Fruit fly (Drosophila melanogaster) whole organism, embryonic: ENCODE measurements around the gene CG2747.

Experiments
- Abd-B ChIP-seq: fragments of 200-800 bp; sonication (Bioruptor generic); optimal IDR thresholded peaks from 2 replicates; lab custom pipeline; 2018; ENCODE audit warnings: missing biosample characterization, mild to moderate bottlenecking, missing genetic modification characterization, moderate library complexity
- BEAF-32 ChIP-seq: fragments of 200-800 bp; sonication (Bioruptor generic); optimal IDR thresholded peaks from 3 replicates; lab custom pipeline; 2017; ENCODE audit warnings: missing biosample characterization, missing genetic modification characterization, mild to moderate bottlenecking, moderate library complexity, missing genetic modification reagents
- Bdp1 ChIP-seq: fragments of 200-800 bp; sonication (Bioruptor generic); optimal IDR thresholded peaks from 3 replicates; lab custom pipeline; 2016; ENCODE audit warnings: missing biosample characterization, missing genetic modification characterization
- Bgb ChIP-seq: fragments of 200-800 bp; sonication (Bioruptor generic); IDR thresholded peaks from 2 replicates; pipeline ENCODE4 v1.3.6; 2022; ENCODE audit warnings: missing biosample characterization, missing genetic modification characterization; ENCODE audit not compliant: partially characterized antibody
- C15 ChIP-seq: fragments of 200-800 bp; sonication (Bioruptor generic); IDR thresholded peaks from 3 replicates; pipeline ENCODE4 v1.3.6; 2022; ENCODE audit warnings: missing biosample characterization, missing genetic modification characterization
- CG1024 ChIP-seq: fragments of 200-800 bp; sonication (Bioruptor generic); IDR thresholded peaks from 2 replicates; pipeline ENCODE4 v1.3.6; 2022; ENCODE audit warnings: missing biosample characterization, missing genetic modification characterization
- CG10462 ChIP-seq: fragments of 200-800 bp; sonication (Bioruptor generic); optimal IDR thresholded peaks from 2 replicates; lab custom pipeline; 2016; ENCODE audit warnings: missing biosample characterization, missing genetic modification characterization
- CG11696 ChIP-seq: fragments of 200-800 bp; sonication (Bioruptor generic); IDR thresholded peaks from 2 replicates; pipeline ENCODE4 v1.3.6; 2022; ENCODE audit warnings: missing biosample characterization, missing genetic modification characterization
- CG13894 ChIP-seq: fragments of 200-800 bp; sonication (Bioruptor generic); optimal IDR thresholded peaks from 3 replicates; lab custom pipeline; 2018; ENCODE audit warnings: missing biosample characterization, mild to moderate bottlenecking, missing genetic modification characterization, moderate library complexity
- CG14050 ChIP-seq: fragments of 200-800 bp; sonication (Bioruptor generic); IDR thresholded peaks from 3 replicates; pipeline ENCODE4 v1.3.6; 2022; ENCODE audit warnings: missing biosample characterization, missing genetic modification characterization
- CG15514 ChIP-seq: fragments of 200-800 bp; sonication (Bioruptor generic); optimal IDR thresholded peaks from 3 replicates; lab custom pipeline; 2017; ENCODE audit warnings: missing biosample characterization, missing genetic modification characterization, mild to moderate bottlenecking, moderate library complexity, missing genetic modification reagents
- CG15601 ChIP-seq: fragments of 200-800 bp; sonication (Bioruptor generic); optimal IDR thresholded peaks from 3 replicates; lab custom pipeline; 2019; ENCODE audit warnings: missing biosample characterization, mild to moderate bottlenecking, missing genetic modification characterization, moderate library complexity
- CG16779 ChIP-seq: fragments of 200-800 bp; sonication (Bioruptor generic); IDR thresholded peaks from 2 replicates; pipeline ENCODE4 v1.3.6; 2022; ENCODE audit warnings: missing biosample characterization, missing genetic modification characterization
- CG17186 ChIP-seq: fragments of 200-800 bp; sonication (Bioruptor generic); optimal IDR thresholded peaks from 3 replicates; lab custom pipeline; 2017; ENCODE audit warnings: missing biosample characterization, missing genetic modification reagents, missing genetic modification characterization
- CG2120 ChIP-seq: fragments of 200-800 bp; sonication (Bioruptor generic); optimal IDR thresholded peaks from 3 replicates; lab custom pipeline; 2016; ENCODE audit warnings: missing biosample characterization, missing genetic modification characterization
- CG3838 ChIP-seq: fragments of 200-800 bp; sonication (Bioruptor generic); optimal IDR thresholded peaks from 3 replicates; lab custom pipeline; 2016; ENCODE audit warnings: missing biosample characterization, missing genetic modification characterization
- CG3847 ChIP-seq: fragments of 200-800 bp; sonication (Bioruptor generic); IDR thresholded peaks from 2 replicates; pipeline ENCODE4 v1.3.6; 2022; ENCODE audit warnings: missing biosample characterization, missing genetic modification characterization
- CG4282 ChIP-seq: fragments of 200-800 bp; sonication (Bioruptor generic); optimal IDR thresholded peaks from 2 replicates; lab custom pipeline; 2016; ENCODE audit warnings: missing biosample characterization, missing genetic modification characterization
- CG7786 ChIP-seq: fragments of 200-800 bp; sonication (Bioruptor generic); optimal IDR thresholded peaks from 2 replicates; lab custom pipeline; 2016; ENCODE audit warnings: missing biosample characterization, missing genetic modification characterization
- CG8281 ChIP-seq: fragments of 200-800 bp; sonication (Bioruptor generic); optimal IDR thresholded peaks from 2 replicates; lab custom pipeline; 2018; ENCODE audit warnings: missing biosample characterization, mild to moderate bottlenecking, missing genetic modification characterization, moderate library complexity
- Dp ChIP-seq: fragments of 200-800 bp; sonication (Bioruptor generic); optimal IDR thresholded peaks from 2 replicates; lab custom pipeline; 2018; ENCODE audit warnings: missing biosample characterization, mild to moderate bottlenecking, missing genetic modification characterization, moderate library complexity
- Dref ChIP-seq: fragments of 200-800 bp; sonication (Bioruptor generic); IDR thresholded peaks from 2 replicates; pipeline ENCODE4 v1.3.6; 2022; ENCODE audit warnings: missing biosample characterization, missing genetic modification characterization
- E2f2 ChIP-seq: fragments of 200-800 bp; sonication (Bioruptor generic); IDR thresholded peaks from 2 replicates; pipeline ENCODE4 v1.3.6; 2022; ENCODE audit warnings: missing biosample characterization, missing genetic modification characterization
- Gsc ChIP-seq: fragments of 200-800 bp; sonication (Bioruptor generic); IDR thresholded peaks from 2 replicates; pipeline ENCODE4 v1.3.6; 2022; ENCODE audit warnings: missing biosample characterization, missing genetic modification characterization
- HLH54F ChIP-seq: fragments of 200-800 bp; sonication (Bioruptor generic); optimal IDR thresholded peaks from 3 replicates; lab custom pipeline; 2016; ENCODE audit warnings: missing biosample characterization, missing genetic modification characterization
- HmgZ ChIP-seq: fragments of 200-800 bp; sonication (Bioruptor generic); optimal IDR thresholded peaks from 2 replicates; lab custom pipeline; 2018; ENCODE audit warnings: missing biosample characterization, mild to moderate bottlenecking, missing genetic modification characterization
- Hmx ChIP-seq: fragments of 200-800 bp; sonication (Bioruptor generic); optimal IDR thresholded peaks from 2 replicates; lab custom pipeline; 2016; ENCODE audit warnings: missing biosample characterization, missing genetic modification characterization
- Med ChIP-seq: fragments of 200-800 bp; sonication (Bioruptor generic); peaks from one replicate; lab custom pipeline; 2016; ENCODE audit warnings: missing biosample characterization, missing genetic modification characterization, mild to moderate bottlenecking, inconsistent platforms, moderate library complexity
- Nf-YC ChIP-seq: fragments of 200-800 bp; optimal IDR thresholded peaks from 3 replicates; lab custom pipeline; 2019; ENCODE audit warnings: missing biosample characterization, mild to moderate bottlenecking, missing genetic modification characterization, moderate library complexity
- ap ChIP-seq: fragments of 200-800 bp; sonication (Bioruptor generic); IDR thresholded peaks from 2 replicates; pipeline ENCODE4 v1.3.6; 2022; ENCODE audit warnings: missing biosample characterization, missing genetic modification characterization
- ash1 ChIP-seq: fragments of 200-800 bp; sonication (Bioruptor generic); optimal IDR thresholded peaks from 2 replicates; lab custom pipeline; 2018; ENCODE audit warnings: missing biosample characterization, mild to moderate bottlenecking, missing genetic modification characterization
- bbx ChIP-seq: fragments of 200-800 bp; sonication (Bioruptor generic); IDR thresholded peaks from 2 replicates; pipeline ENCODE4 v1.3.6; 2022; ENCODE audit warnings: missing biosample characterization, missing genetic modification characterization; ENCODE audit not compliant: partially characterized antibody
- chm ChIP-seq: fragments of 200-800 bp; sonication (Bioruptor generic); IDR thresholded peaks from 2 replicates; pipeline ENCODE4 v1.3.6; 2022; ENCODE audit warnings: missing biosample characterization, missing genetic modification characterization
- croc ChIP-seq: fragments of 200-800 bp; sonication (Bioruptor generic); conservative IDR thresholded peaks from 3 replicates; pipeline ENCODE4 v1.3.6; 2022; ENCODE audit warnings: missing biosample characterization, missing genetic modification characterization
- eve ChIP-seq, 2 experiments: fragments of >200 bp; optimal IDR thresholded peaks; 2 replicates each; lab custom pipeline; 2017; ENCODE audit warnings: missing biosample characterization in 2 of 2, missing genetic modification characterization in 2 of 2
- gfzf ChIP-seq: fragments of 200-800 bp; sonication (Bioruptor generic); optimal IDR thresholded peaks from 2 replicates; lab custom pipeline; 2016; ENCODE audit warnings: missing biosample characterization, mild to moderate bottlenecking, missing genetic modification characterization, moderate library complexity
- grn ChIP-seq: fragments of 200-800 bp; sonication (Bioruptor generic); optimal IDR thresholded peaks from 3 replicates; lab custom pipeline; 2017; ENCODE audit warnings: missing biosample characterization, missing genetic modification characterization
- gsb-n ChIP-seq: fragments of 200-800 bp; sonication (Bioruptor generic); optimal IDR thresholded peaks from 3 replicates; lab custom pipeline; 2018; ENCODE audit warnings: missing biosample characterization, mild to moderate bottlenecking, missing genetic modification characterization
- inv ChIP-seq: fragments of 200-800 bp; sonication (Bioruptor generic); IDR thresholded peaks from 2 replicates; pipeline ENCODE4 v1.3.6; 2022; ENCODE audit warnings: missing biosample characterization, missing genetic modification characterization; ENCODE audit not compliant: partially characterized antibody
- lilli ChIP-seq: fragments of 200-800 bp; sonication (Bioruptor generic); optimal IDR thresholded peaks from 3 replicates; lab custom pipeline; 2016; ENCODE audit warnings: missing biosample characterization, missing genetic modification characterization
- lov ChIP-seq, 2 experiments: fragments of 200-800 bp in 1 of 2; fragments of >200 bp in 1 of 2; sonication (Bioruptor generic) in 1 of 2; IDR thresholded peaks in 1 of 2; optimal IDR thresholded peaks in 1 of 2; 2 replicates in 1 of 2; 3 replicates in 1 of 2; pipeline versions ENCODE4 v1.3.6 to Lab custom; 2017 to 2022; ENCODE audit warnings: missing biosample characterization in 1 of 2, missing genetic modification characterization in 1 of 2
- nerfin-1 ChIP-seq: fragments of 200-800 bp; sonication (Bioruptor generic); optimal IDR thresholded peaks from 3 replicates; lab custom pipeline; 2019; ENCODE audit warnings: missing biosample characterization, mild to moderate bottlenecking, missing genetic modification characterization, moderate library complexity
- nerfin-2 ChIP-seq: fragments of 200-800 bp; sonication (Bioruptor generic); IDR thresholded peaks from 2 replicates; pipeline ENCODE4 v1.3.6; 2022; ENCODE audit warnings: missing biosample characterization, missing genetic modification characterization; ENCODE audit not compliant: partially characterized antibody
- nom ChIP-seq: fragments of 200-800 bp; sonication (Bioruptor generic); optimal IDR thresholded peaks from 2 replicates; lab custom pipeline; 2017; ENCODE audit warnings: missing biosample characterization, missing genetic modification characterization, mild to moderate bottlenecking, moderate library complexity, missing genetic modification reagents
- oc ChIP-seq: fragments of 200-800 bp; sonication (Bioruptor generic); optimal IDR thresholded peaks from 2 replicates; lab custom pipeline; 2018; ENCODE audit warnings: missing biosample characterization, mild to moderate bottlenecking, missing genetic modification characterization, moderate library complexity
- psq ChIP-seq: fragments of 200-800 bp; sonication (Bioruptor generic); optimal IDR thresholded peaks from 2 replicates; lab custom pipeline; 2017; ENCODE audit warnings: missing biosample characterization, missing genetic modification characterization
- scrt ChIP-seq: fragments of 200-800 bp; sonication (Bioruptor generic); optimal IDR thresholded peaks from 2 replicates; lab custom pipeline; 2018; ENCODE audit warnings: missing biosample characterization, mild to moderate bottlenecking, missing genetic modification characterization, moderate library complexity
- ttk ChIP-seq: fragments of 200-800 bp; sonication (Bioruptor generic); IDR thresholded peaks from 2 replicates; pipeline ENCODE4 v2.1.2; 2022; ENCODE audit warnings: missing biosample characterization, missing genetic modification characterization

Gene CG2747

dm6 chr3R:8009080-8009620 lies 21.4 kb downstream of the CG2747 start, which contains the start of the genes CG11052 and CG3223 (continued):
- no peak for TF ChIP-seq CG16779
- TF ChIP-seq CG3847 (GFP tag; lab: Robert Waterston, UW): peak; percentile 13; the same call in 1 of the 2 replicates
- no peak for TF ChIP-seq ap
- TF ChIP-seq Bdp1 (GFP tag; lab: Kevin White, UChicago): no peak
- TF ChIP-seq CG3838 (GFP tag; lab: Kevin White, UChicago): no peak
- no peak for TF ChIP-seq gsb-n
- TF ChIP-seq nerfin-2: no peak
- no peak for TF ChIP-seq CG1024 (GFP tag; lab: Robert Waterston, UW)
- TF ChIP-seq lov (optimal IDR thresholded peaks at IDR 0.05; lab: Kevin White, UChicago): no peak
- no peak for TF ChIP-seq lov (GFP tag; IDR thresholded peaks at IDR 0.05; lab: Robert Waterston, UW)
- TF ChIP-seq CG13894 (tag; lab: Kevin White, UChicago): no peak
- no peak for TF ChIP-seq CG14050 (GFP tag; lab: Robert Waterston, UW)
- TF ChIP-seq, all 482 proteins: peak for 103

dm6 chr3R:8007595-8008255 lies 22.9 kb downstream of the CG2747 start, which contains the start of gene CG2767:
TSS of gene CG2767 (minus strand) at chr3R:8008110.
- TF ChIP-seq CG15514 (GFP tag; lab: Kevin White, UChicago): peak; percentile 89
- TF ChIP-seq E2f2 (GFP tag; lab: Robert Waterston, UW): peak; percentile 86
- TF ChIP-seq Dp (GFP tag; lab: Kevin White, UChicago): peak; percentile 84
- no peak for TF ChIP-seq croc (GFP tag; lab: Robert Waterston, UW)
- TF ChIP-seq CG2120 (GFP tag; lab: Kevin White, UChicago): no peak
- TF ChIP-seq CG10462 (GFP tag; lab: Kevin White, UChicago): no peak
- TF ChIP-seq gfzf (GFP tag; lab: Kevin White, UChicago): peak; percentile 74
- no peak for TF ChIP-seq psq (GFP tag; lab: Kevin White, UChicago)
- TF ChIP-seq Med: no peak
- TF ChIP-seq bbx: 0 out of 2 replicates have a peak, but pooled peaks have one; percentile 10
- no peak for TF ChIP-seq CG7786 (GFP tag; lab: Kevin White, UChicago)
- TF ChIP-seq Dref (GFP tag; lab: Robert Waterston, UW): peak; percentile 69
- no peak for TF ChIP-seq ash1
- TF ChIP-seq Bgb (GFP tag; lab: Robert Waterston, UW): peak; percentile 11; the same call in 1 of the 2 replicates
- TF ChIP-seq Gsc (GFP tag; lab: Robert Waterston, UW): no peak
- TF ChIP-seq Abd-B (GFP tag; lab: Kevin White, UChicago): no peak
- TF ChIP-seq Nf-YC (tag; lab: Kevin White, UChicago): peak; percentile 78
- no peak for TF ChIP-seq HmgZ (tag; lab: Kevin White, UChicago)
- no peak for TF ChIP-seq CG17186
- TF ChIP-seq C15 (GFP tag; lab: Robert Waterston, UW): no peak
- no peak for TF ChIP-seq lilli
- no peak for TF ChIP-seq HLH54F (GFP tag; lab: Kevin White, UChicago)
- peak; percentile 10 for TF ChIP-seq BEAF-32 (GFP tag; lab: Kevin White, UChicago)
- TF ChIP-seq Hmx (GFP tag; lab: Kevin White, UChicago): no peak
- TF ChIP-seq ttk (GFP tag; lab: Robert Waterston, UW): no peak
- TF ChIP-seq oc (tag; lab: Kevin White, UChicago): peak; percentile 12
- no peak for TF ChIP-seq inv (GFP tag; lab: Robert Waterston, UW)
- no peak for TF ChIP-seq CG4282
- TF ChIP-seq CG15601 (tag; lab: Kevin White, UChicago): peak; percentile 73
- TF ChIP-seq scrt: peak; percentile 85
- no peak for TF ChIP-seq eve (GFP tag; optimal IDR thresholded peaks at IDR 0.05; lab: Kevin White, UChicago)
- no peak for TF ChIP-seq CG8281 (tag; lab: Kevin White, UChicago)
- TF ChIP-seq nom (GFP tag; lab: Kevin White, UChicago): peak; percentile 77
- TF ChIP-seq CG11696: no peak
- no peak for TF ChIP-seq nerfin-1
- no peak for TF ChIP-seq chm (GFP tag; lab: Robert Waterston, UW)
- no peak for TF ChIP-seq grn (GFP tag; lab: Kevin White, UChicago)
